Worm (Caenorhabditis elegans): ENCODE measurements around the gene siah-1.

- no peak for TF ChIP-seq fkh-10 (GFP tag; optimal IDR thresholded peaks at IDR 0.05)
- no peak for TF ChIP-seq pqm-1 (tag; optimal IDR thresholded peaks at IDR 0.05)
- no peak for TF ChIP-seq unc-39 (tag; optimal IDR thresholded peaks at IDR 0.05)
Measured at ce11 chrIV:3781539-3781938, 37.7 kb downstream of the siah-1 start.

All from whole organism, L4 larva.